Fruit fly (Drosophila melanogaster) Kc167 (cell line): Measurements from ENCODE around the gene CG7702.

ENCODE experiments used
- Myc ChIP-seq: fragments of >200 bp; optimal IDR thresholded peaks from 2 replicates; lab custom pipeline; 2017; ENCODE audit warnings: missing external identifiers
- h ChIP-seq: fragments of >200 bp; optimal IDR thresholded peaks from 3 replicates; lab custom pipeline; 2018; ENCODE audit warnings: missing external identifiers
- insv ChIP-seq: fragments of >200 bp; optimal IDR thresholded peaks from 3 replicates; lab custom pipeline; 2018; ENCODE audit warnings: missing external identifiers
- psq ChIP-seq: fragments of >200 bp; optimal IDR thresholded peaks from 2 replicates; lab custom pipeline; 2017; ENCODE audit warnings: missing external identifiers

- no peak for TF ChIP-seq h
- no peak for TF ChIP-seq insv (lab: Kevin White, UChicago)
- TF ChIP-seq Myc (lab: Kevin White, UChicago) = no peak
- TF ChIP-seq psq (lab: Kevin White, UChicago) = no peak
Observed at dm6 chr3R:18721368-18721767, 52.2 kb downstream of the CG7702 start.
